Fruit fly (Drosophila melanogaster) whole organism, embryonic: ENCODE measurements around the gene CG13801.

Experiments
- Atf-2 ChIP-seq: fragments of 200-800 bp; sonication (Bioruptor generic); optimal IDR thresholded peaks from 2 replicates; lab custom pipeline; 2016; ENCODE audit warnings: missing biosample characterization, missing genetic modification characterization
- B-H1 ChIP-seq: fragments of 200-800 bp; sonication (Bioruptor generic); IDR thresholded peaks from 3 replicates; pipeline ENCODE4 v1.3.6; 2022; ENCODE audit warnings: missing biosample characterization, missing genetic modification characterization
- CG10274 ChIP-seq: fragments of 200-800 bp; sonication (Bioruptor generic); optimal IDR thresholded peaks from 3 replicates; lab custom pipeline; 2017; ENCODE audit warnings: missing biosample characterization, mild to moderate bottlenecking, missing genetic modification characterization
- CG11093 ChIP-seq: fragments of 200-800 bp; sonication (Bioruptor generic); IDR thresholded peaks from 3 replicates; pipeline ENCODE4 v1.3.6; 2022; ENCODE audit warnings: missing biosample characterization, missing genetic modification characterization
- CG11504 ChIP-seq: fragments of 200-800 bp; sonication (Bioruptor generic); optimal IDR thresholded peaks from 3 replicates; lab custom pipeline; 2019; ENCODE audit warnings: missing biosample characterization, mild to moderate bottlenecking, missing genetic modification characterization, moderate library complexity
- CG1233 ChIP-seq: fragments of 200-800 bp; sonication (Bioruptor generic); optimal IDR thresholded peaks from 4 replicates; lab custom pipeline; 2018; ENCODE audit warnings: missing biosample characterization, mild to moderate bottlenecking, missing genetic modification characterization
- CG13287 ChIP-seq: fragments of 200-800 bp; sonication (Bioruptor generic); IDR thresholded peaks from 2 replicates; pipeline ENCODE4 v1.3.6; 2022; ENCODE audit warnings: missing biosample characterization, missing genetic modification characterization; ENCODE audit not compliant: partially characterized antibody
- CG13296 ChIP-seq: fragments of 200-800 bp; sonication (Bioruptor generic); optimal IDR thresholded peaks from 3 replicates; lab custom pipeline; 2018; ENCODE audit warnings: missing biosample characterization, mild to moderate bottlenecking, missing genetic modification characterization
- CG15011 ChIP-seq: fragments of 200-800 bp; sonication (Bioruptor generic); optimal IDR thresholded peaks from 3 replicates; lab custom pipeline; 2018; ENCODE audit warnings: missing biosample characterization, mild to moderate bottlenecking, missing genetic modification characterization
- CG16815 ChIP-seq: fragments of 200-800 bp; sonication (Bioruptor generic); optimal IDR thresholded peaks from 3 replicates; lab custom pipeline; 2017; ENCODE audit warnings: missing biosample characterization, mild to moderate bottlenecking, missing genetic modification characterization
- CG17912 ChIP-seq: fragments of 200-800 bp; sonication (Bioruptor generic); optimal IDR thresholded peaks from 2 replicates; lab custom pipeline; 2018; ENCODE audit warnings: missing biosample characterization, mild to moderate bottlenecking, missing genetic modification characterization
- CG18599 ChIP-seq: fragments of 200-800 bp; sonication (Bioruptor generic); optimal IDR thresholded peaks from 3 replicates; lab custom pipeline; 2017; ENCODE audit warnings: missing biosample characterization, missing genetic modification characterization, mild to moderate bottlenecking, moderate library complexity, missing genetic modification reagents
- CG18619 ChIP-seq: fragments of 200-800 bp; sonication (Bioruptor generic); optimal IDR thresholded peaks from 3 replicates; lab custom pipeline; 2017; ENCODE audit warnings: missing biosample characterization, mild to moderate bottlenecking, missing genetic modification characterization
- CG2120 ChIP-seq: fragments of 200-800 bp; sonication (Bioruptor generic); optimal IDR thresholded peaks from 3 replicates; lab custom pipeline; 2016; ENCODE audit warnings: missing biosample characterization, missing genetic modification characterization
- CG2712 ChIP-seq: fragments of 200-800 bp; optimal IDR thresholded peaks from 3 replicates; lab custom pipeline; 2019; ENCODE audit warnings: missing biosample characterization, mild to moderate bottlenecking, missing genetic modification characterization, moderate library complexity
- CG3163 ChIP-seq: fragments of 200-800 bp; sonication (Bioruptor generic); optimal IDR thresholded peaks from 3 replicates; lab custom pipeline; 2016; ENCODE audit warnings: missing biosample characterization, missing genetic modification characterization
- CG32532 ChIP-seq: fragments of 200-800 bp; sonication (Bioruptor generic); IDR thresholded peaks from 2 replicates; pipeline ENCODE4 v1.3.6; 2022; ENCODE audit warnings: missing biosample characterization, missing genetic modification characterization
- CG3838 ChIP-seq: fragments of 200-800 bp; sonication (Bioruptor generic); optimal IDR thresholded peaks from 3 replicates; lab custom pipeline; 2016; ENCODE audit warnings: missing biosample characterization, missing genetic modification characterization
- CG7271 ChIP-seq: fragments of 200-800 bp; sonication (Bioruptor generic); optimal IDR thresholded peaks from 2 replicates; lab custom pipeline; 2018; ENCODE audit warnings: missing biosample characterization, mild to moderate bottlenecking, missing genetic modification characterization, moderate library complexity
- CG7357 ChIP-seq: fragments of 200-800 bp; sonication (Bioruptor generic); IDR thresholded peaks from 3 replicates; pipeline ENCODE4 v1.3.6; 2022; ENCODE audit warnings: missing biosample characterization, missing genetic modification characterization
- CG7839 ChIP-seq: fragments of 200-800 bp; sonication (Bioruptor generic); optimal IDR thresholded peaks from 3 replicates; lab custom pipeline; 2018; ENCODE audit warnings: missing biosample characterization, mild to moderate bottlenecking, missing genetic modification characterization, moderate library complexity
- CG8388 ChIP-seq: fragments of 200-800 bp; sonication (Bioruptor generic); optimal IDR thresholded peaks from 2 replicates; lab custom pipeline; 2019; ENCODE audit warnings: missing biosample characterization, mild to moderate bottlenecking, missing genetic modification characterization, moderate library complexity
- CG9932 ChIP-seq: fragments of 200-800 bp; sonication (Bioruptor generic); IDR thresholded peaks from 2 replicates; pipeline ENCODE4 v1.3.6; 2022; ENCODE audit warnings: missing biosample characterization, missing genetic modification characterization
- CkIIα-i1 ChIP-seq: fragments of 200-800 bp; sonication (Bioruptor generic); IDR thresholded peaks from 2 replicates; pipeline ENCODE4 v1.3.6; 2022; ENCODE audit warnings: missing biosample characterization, missing genetic modification characterization
- Dfd ChIP-seq, 2 experiments: fragments of >200 bp; optimal IDR thresholded peaks; 2 replicates each; lab custom pipeline; 2017; ENCODE audit warnings: missing biosample characterization in 2 of 2, missing genetic modification characterization in 2 of 2
- Elba2 ChIP-seq: fragments of 200-800 bp; sonication (Bioruptor generic); optimal IDR thresholded peaks from 3 replicates; lab custom pipeline; 2016; ENCODE audit warnings: missing biosample characterization, missing genetic modification characterization
- Fer1 ChIP-seq: fragments of 200-800 bp; sonication (Bioruptor generic); optimal IDR thresholded peaks from 2 replicates; lab custom pipeline; 2017; ENCODE audit warnings: missing biosample characterization, mild to moderate bottlenecking, missing genetic modification characterization
- Hmr ChIP-seq: fragments of 200-800 bp; sonication (Bioruptor generic); optimal IDR thresholded peaks from 3 replicates; lab custom pipeline; 2017; ENCODE audit warnings: mild to moderate bottlenecking, missing biosample characterization, missing genetic modification reagents, missing genetic modification characterization
- Hmx ChIP-seq: fragments of 200-800 bp; sonication (Bioruptor generic); optimal IDR thresholded peaks from 2 replicates; lab custom pipeline; 2016; ENCODE audit warnings: missing biosample characterization, missing genetic modification characterization
- Ptx1 ChIP-seq: fragments of 200-800 bp; sonication (Bioruptor generic); IDR thresholded peaks from 2 replicates; pipeline ENCODE4 v1.3.6; 2022; ENCODE audit warnings: missing biosample characterization, missing genetic modification characterization
- Rfx ChIP-seq: fragments of 200-800 bp; sonication (Bioruptor generic); IDR thresholded peaks from 2 replicates; pipeline ENCODE4 v1.3.6; 2022; ENCODE audit warnings: missing biosample characterization, missing genetic modification characterization
- Sin3A ChIP-seq: fragments of >200 bp; optimal IDR thresholded peaks from 2 replicates; lab custom pipeline; 2018
- amos ChIP-seq: fragments of 200-800 bp; sonication (Bioruptor generic); IDR thresholded peaks from 2 replicates; pipeline ENCODE4 v1.3.6; 2022; ENCODE audit warnings: missing biosample characterization, missing genetic modification characterization; ENCODE audit not compliant: partially characterized antibody
- chm ChIP-seq: fragments of 200-800 bp; sonication (Bioruptor generic); IDR thresholded peaks from 2 replicates; pipeline ENCODE4 v1.3.6; 2022; ENCODE audit warnings: missing biosample characterization, missing genetic modification characterization
- da ChIP-seq: fragments of 200-800 bp; sonication (Bioruptor generic); optimal IDR thresholded peaks from 2 replicates; lab custom pipeline; 2016; ENCODE audit warnings: missing biosample characterization, missing genetic modification characterization
- dmrt11E ChIP-seq: fragments of 200-800 bp; sonication (Bioruptor generic); optimal IDR thresholded peaks from 3 replicates; lab custom pipeline; 2018; ENCODE audit warnings: missing biosample characterization, mild to moderate bottlenecking, missing genetic modification characterization, moderate library complexity
- dysf ChIP-seq: fragments of 200-800 bp; sonication (Bioruptor generic); IDR thresholded peaks from 3 replicates; pipeline ENCODE4 v1.3.6; 2022; ENCODE audit warnings: missing biosample characterization, missing genetic modification characterization
- gce ChIP-seq: fragments of 200-800 bp; sonication (Bioruptor generic); IDR thresholded peaks from 3 replicates; pipeline ENCODE4 v1.3.6; 2022; ENCODE audit warnings: missing biosample characterization, missing genetic modification characterization
- gcm ChIP-seq: fragments of 200-800 bp; sonication (Bioruptor generic); optimal IDR thresholded peaks from 2 replicates; lab custom pipeline; 2019; ENCODE audit warnings: missing biosample characterization, mild to moderate bottlenecking, missing genetic modification characterization, moderate library complexity
- klu ChIP-seq: fragments of 200-800 bp; sonication (Bioruptor generic); IDR thresholded peaks from 2 replicates; pipeline ENCODE4 v1.3.6; 2022; ENCODE audit warnings: missing biosample characterization, missing genetic modification characterization
- knrl ChIP-seq: fragments of 200-800 bp; sonication (Bioruptor generic); IDR thresholded peaks from 3 replicates; pipeline ENCODE4 v1.3.6; 2022; ENCODE audit warnings: missing biosample characterization, missing genetic modification characterization; ENCODE audit not compliant: partially characterized antibody
- lab ChIP-seq: fragments of 200-800 bp; sonication (Bioruptor generic); optimal IDR thresholded peaks from 3 replicates; lab custom pipeline; 2017; ENCODE audit warnings: missing biosample characterization, missing genetic modification characterization, mild to moderate bottlenecking, moderate library complexity, missing genetic modification reagents
- psq ChIP-seq: fragments of 200-800 bp; sonication (Bioruptor generic); optimal IDR thresholded peaks from 2 replicates; lab custom pipeline; 2017; ENCODE audit warnings: missing biosample characterization, missing genetic modification characterization
- row ChIP-seq: fragments of 200-800 bp; sonication (Bioruptor generic); IDR thresholded peaks from 3 replicates; pipeline ENCODE4 v1.3.6; 2022; ENCODE audit warnings: missing biosample characterization, missing genetic modification characterization
- so ChIP-seq: fragments of 200-800 bp; sonication (Bioruptor generic); IDR thresholded peaks from 3 replicates; pipeline ENCODE4 v1.3.6; 2022; ENCODE audit warnings: missing biosample characterization, missing genetic modification characterization
- ssp ChIP-seq: fragments of 200-800 bp; sonication (Bioruptor generic); IDR thresholded peaks from 2 replicates; pipeline ENCODE4 v1.3.6; 2022; ENCODE audit warnings: missing biosample characterization, missing genetic modification characterization
- stc ChIP-seq: fragments of 200-800 bp; sonication (Bioruptor generic); IDR thresholded peaks from 2 replicates; pipeline ENCODE4 v1.3.6; 2022; ENCODE audit warnings: missing biosample characterization, missing genetic modification characterization
- vvl ChIP-seq: fragments of 200-800 bp; sonication (Bioruptor generic); IDR thresholded peaks from 2 replicates; pipeline ENCODE4 v1.3.6; 2022; ENCODE audit warnings: missing biosample characterization, missing genetic modification characterization

Gene CG13801

dm6 chr3L:2325276-2325675 lies 35.1 kb upstream of the CG13801 start (continued):
- TF ChIP-seq CG13287 = no peak
- no peak for TF ChIP-seq psq
- TF ChIP-seq CG18619 (GFP tag; lab: Kevin White, UChicago) = no peak

dm6 chr3L:2328804-2329203 lies 31.6 kb upstream of the CG13801 start:
- TF ChIP-seq CG2712 (tag; lab: Kevin White, UChicago) (no peak), gce (no peak), knrl (GFP tag; lab: Robert Waterston, UW) (no peak), Elba2 (GFP tag; lab: Kevin White, UChicago) (no peak), CG13296 (GFP tag; lab: Kevin White, UChicago) (no peak), amos (GFP tag; lab: Robert Waterston, UW) (no peak), dmrt11E (tag; lab: Kevin White, UChicago) (no peak), CG7271 (tag; lab: Kevin White, UChicago) (no peak), Sin3A (no peak), klu (GFP tag; lab: Robert Waterston, UW) (no peak), CG10274 (GFP tag; lab: Kevin White, UChicago) (no peak), da (no peak)

dm6 chr3L:2332228-2332627 lies 28.1 kb upstream of the CG13801 start:
- TF ChIP-seq Fer1 (GFP tag; lab: Kevin White, UChicago) (peak; percentile 1), CG2120 (GFP tag; lab: Kevin White, UChicago) (peak; percentile 23), ssp (GFP tag; lab: Robert Waterston, UW) (0 out of 2 replicates have a peak, but pooled peaks have one; percentile 12), lab (GFP tag; lab: Kevin White, UChicago) (peak; percentile 58), CG18599 (GFP tag; lab: Kevin White, UChicago) (peak; percentile 67), Hmr (GFP tag; lab: Kevin White, UChicago) (peak; percentile 0), dysf (GFP tag; lab: Robert Waterston, UW) (peak; percentile 20; the same call in 1 of the 3 replicates), Ptx1 (GFP tag; lab: Robert Waterston, UW) (0 out of 2 replicates have a peak, but pooled peaks have one; percentile 9), gcm (GFP tag; lab: Kevin White, UChicago) (no peak), Atf-2 (no peak), CG11504 (tag; lab: Kevin White, UChicago) (peak; percentile 8), Rfx (GFP tag; lab: Robert Waterston, UW) (peak; percentile 32; the same call in 1 of the 2 replicates), Sin3A (no peak), CG7357 (GFP tag; lab: Robert Waterston, UW) (0 out of 3 replicates have a peak, but pooled peaks have one; percentile 28), CG32532 (peak; percentile 47), row (GFP tag; lab: Robert Waterston, UW) (no peak; the same call in 2 of the 3 replicates), vvl (peak; percentile 18; the same call in 1 of the 2 replicates), Hmx (GFP tag; lab: Kevin White, UChicago) (no peak), CG9932 (0 out of 2 replicates have a peak, but pooled peaks have one; percentile 19)

- no peak for TF ChIP-seq CkIIα-i1 (GFP tag; lab: Robert Waterston, UW)
- TF ChIP-seq CG3838 (GFP tag; lab: Kevin White, UChicago) = no peak
- TF ChIP-seq CG11093 (GFP tag; lab: Robert Waterston, UW) = no peak
- peak; percentile 38 for TF ChIP-seq CG7839 (tag; lab: Kevin White, UChicago)
- no peak for TF ChIP-seq CG16815 (GFP tag; lab: Kevin White, UChicago)
- TF ChIP-seq CG15011 = no peak
- no peak for TF ChIP-seq CG3163 (GFP tag; lab: Kevin White, UChicago)
- TF ChIP-seq CG1233 (GFP tag; lab: Kevin White, UChicago) = no peak
- TF ChIP-seq stc = no peak
- TF ChIP-seq CG8388 (GFP tag; lab: Kevin White, UChicago) = peak; percentile 40
- TF ChIP-seq B-H1 (GFP tag; lab: Robert Waterston, UW) = no peak; the same call in 2 of the 3 replicates
- no peak for TF ChIP-seq so (GFP tag; lab: Robert Waterston, UW)
- no peak for TF ChIP-seq CG17912
- TF ChIP-seq Dfd (GFP tag; optimal IDR thresholded peaks at IDR 0.05; lab: Kevin White, UChicago) = peak in 1 of 2 experiments; percentile 42
- TF ChIP-seq chm (GFP tag; lab: Robert Waterston, UW) = no peak
- TF ChIP-seq CG13287 = peak; percentile 86
These were observed 11.5 kb downstream of the CG13801 start, which contains the start of the genes CG1317 and CG8993 for dm6 chr3L:2371882-2372281. Gene CG1317 (minus strand): TSS chr3L:2371939. Gene CG8993 (plus strand): TSS chr3L:2372199.
